Fruit fly (Drosophila melanogaster): ENCODE measurements around the gene Traf4.

DNA sequence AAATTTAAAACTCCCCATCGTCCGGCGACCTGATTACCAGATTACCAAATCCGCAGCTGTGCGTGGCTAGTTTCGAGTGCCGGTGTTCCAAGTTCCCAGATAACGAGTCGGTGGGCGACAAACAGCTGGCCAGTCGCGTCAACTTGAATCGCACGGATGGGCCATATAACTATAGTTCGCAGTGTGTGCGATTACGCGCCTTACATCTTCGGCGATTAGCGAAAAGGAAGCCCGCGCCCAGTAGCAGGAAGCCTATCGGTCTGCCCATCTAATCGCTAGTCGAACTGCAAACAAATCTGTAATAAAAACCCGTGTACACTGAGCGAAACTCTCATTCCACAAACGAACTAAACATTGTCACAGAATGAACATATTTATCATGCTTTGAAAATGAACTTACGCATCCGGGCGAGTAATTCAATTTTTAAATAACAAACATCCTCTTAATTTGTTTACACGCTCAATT lies 26.7 kb upstream of the Traf4 start:
- TF ChIP-seq ovo (GFP tag; optimal IDR thresholded peaks at IDR 0.05): no peak
- TF ChIP-seq CG12768 (GFP tag; optimal IDR thresholded peaks at IDR 0.05): no peak
- no peak for TF ChIP-seq Mnt (GFP tag; optimal IDR thresholded peaks at IDR 0.05)
- no peak for TF ChIP-seq CG14711 (tag; optimal IDR thresholded peaks at IDR 0.05)
- TF ChIP-seq kay (GFP tag; ENCODE audit: borderline replicate concordance): no peak
- no peak for TF ChIP-seq Crg-1 (GFP tag; optimal IDR thresholded peaks at IDR 0.05)
- no peak for TF ChIP-seq toe (GFP tag; optimal IDR thresholded peaks at IDR 0.05)
- no peak for TF ChIP-seq pad (GFP tag; optimal IDR thresholded peaks at IDR 0.05)
- no peak for TF ChIP-seq CG33017 (tag; optimal IDR thresholded peaks at IDR 0.05)
- no peak for TF ChIP-seq bab1 (GFP tag; optimal IDR thresholded peaks at IDR 0.05)
- TF ChIP-seq tj (GFP tag; optimal IDR thresholded peaks at IDR 0.05): no peak
- TF ChIP-seq CG1620 (GFP tag; optimal IDR thresholded peaks at IDR 0.05): no peak
- TF ChIP-seq CG5204 (GFP tag; optimal IDR thresholded peaks at IDR 0.05): no peak
- no peak for TF ChIP-seq CG7045 (GFP tag; optimal IDR thresholded peaks at IDR 0.05)

All from whole organism, adult.